Fruit fly (Drosophila melanogaster) whole organism, prepupa: ENCODE measurements around the gene Ugt35A1.
A peak's percentile ranks its signal among the peaks of the same experiment; 100 is the strongest.

Source experiments
- Blimp-1 ChIP-seq: fragments of 200-800 bp; sonication (Bioruptor generic); optimal IDR thresholded peaks from 3 replicates; lab custom pipeline; 2017; ENCODE audit warnings: missing biosample characterization, missing genetic modification characterization, mild to moderate bottlenecking, moderate library complexity, missing genetic modification reagents
- CG10631 ChIP-seq: fragments of 200-800 bp; sonication (Bioruptor generic); optimal IDR thresholded peaks from 2 replicates; lab custom pipeline; 2016; ENCODE audit warnings: missing biosample characterization, missing genetic modification characterization
- CG10669 ChIP-seq: fragments of 200-800 bp; sonication (Bioruptor generic); optimal IDR thresholded peaks from 3 replicates; lab custom pipeline; 2018; ENCODE audit warnings: missing biosample characterization, mild to moderate bottlenecking, missing genetic modification characterization, moderate library complexity
- CG11294 ChIP-seq: fragments of 200-800 bp; sonication (Bioruptor generic); IDR thresholded peaks from 2 replicates; pipeline ENCODE4 v1.3.6; 2022; ENCODE audit warnings: missing biosample characterization, missing genetic modification characterization
- CG11762 ChIP-seq: fragments of 200-800 bp; sonication (Bioruptor generic); optimal IDR thresholded peaks from 3 replicates; lab custom pipeline; 2016; ENCODE audit warnings: missing biosample characterization, missing genetic modification characterization; ENCODE audit not compliant: insufficient read depth
- CG11902 ChIP-seq: fragments of 200-800 bp; sonication (Bioruptor generic); optimal IDR thresholded peaks from 3 replicates; lab custom pipeline; 2016; ENCODE audit warnings: missing biosample characterization, missing genetic modification characterization
- CG15336 ChIP-seq: fragments of 200-800 bp; sonication (Bioruptor generic); IDR thresholded peaks from 2 replicates; pipeline ENCODE4 v1.3.6; 2022; ENCODE audit warnings: missing biosample characterization, missing genetic modification characterization
- CG1621 ChIP-seq: fragments of 200-800 bp; sonication (Bioruptor generic); optimal IDR thresholded peaks from 3 replicates; lab custom pipeline; 2018; ENCODE audit warnings: missing biosample characterization, mild to moderate bottlenecking, missing genetic modification characterization
- CG3032 ChIP-seq: fragments of 200-800 bp; optimal IDR thresholded peaks from 2 replicates; lab custom pipeline; 2019; ENCODE audit warnings: missing biosample characterization, mild to moderate bottlenecking, missing genetic modification characterization, moderate library complexity
- CG31627 ChIP-seq: fragments of 200-800 bp; sonication (Bioruptor generic); optimal IDR thresholded peaks from 3 replicates; lab custom pipeline; 2016; ENCODE audit warnings: missing biosample characterization, missing genetic modification characterization
- CG32006 ChIP-seq: fragments of 200-800 bp; sonication (Bioruptor generic); optimal IDR thresholded peaks from 3 replicates; lab custom pipeline; 2017; ENCODE audit warnings: missing biosample characterization, mild to moderate bottlenecking, missing genetic modification characterization
- CG34406 ChIP-seq: fragments of 200-800 bp; sonication (Bioruptor generic); optimal IDR thresholded peaks from 3 replicates; lab custom pipeline; 2016; ENCODE audit warnings: missing biosample characterization, missing genetic modification characterization
- CG4318 ChIP-seq: fragments of 200-800 bp; sonication (Bioruptor generic); optimal IDR thresholded peaks from 3 replicates; lab custom pipeline; 2017; ENCODE audit warnings: missing biosample characterization, mild to moderate bottlenecking, missing genetic modification characterization
- CG6276 ChIP-seq: fragments of 200-800 bp; sonication (Bioruptor generic); optimal IDR thresholded peaks from 2 replicates; lab custom pipeline; 2017; ENCODE audit warnings: missing biosample characterization, mild to moderate bottlenecking, missing genetic modification characterization
- CG6808 ChIP-seq: fragments of 200-800 bp; sonication (Bioruptor generic); optimal IDR thresholded peaks from 3 replicates; lab custom pipeline; 2017; ENCODE audit warnings: missing biosample characterization, missing genetic modification characterization, mild to moderate bottlenecking, moderate library complexity, missing genetic modification reagents
- CG6854 ChIP-seq: fragments of 200-800 bp; sonication (Bioruptor generic); optimal IDR thresholded peaks from 2 replicates; lab custom pipeline; 2017; ENCODE audit warnings: missing biosample characterization, mild to moderate bottlenecking, missing genetic modification characterization
- CG7368 ChIP-seq: fragments of 200-800 bp; sonication (Bioruptor generic); optimal IDR thresholded peaks from 3 replicates; lab custom pipeline; 2016; ENCODE audit warnings: missing biosample characterization, missing genetic modification characterization
- CG8319 ChIP-seq: fragments of 200-800 bp; sonication (Bioruptor generic); optimal IDR thresholded peaks from 3 replicates; lab custom pipeline; 2016; ENCODE audit warnings: missing biosample characterization, missing genetic modification characterization
- CG8632 ChIP-seq: fragments of 200-800 bp; sonication (Bioruptor generic); optimal IDR thresholded peaks from 3 replicates; lab custom pipeline; 2016; ENCODE audit warnings: missing biosample characterization, missing genetic modification characterization
- Eip75B ChIP-seq: fragments of 200-800 bp; sonication (Bioruptor generic); optimal IDR thresholded peaks from 3 replicates; lab custom pipeline; 2016; ENCODE audit warnings: missing biosample characterization, missing genetic modification characterization
- Eip78C ChIP-seq: fragments of 200-800 bp; sonication (Bioruptor generic); peaks from one replicate; lab custom pipeline; 2016; ENCODE audit warnings: missing biosample characterization, missing genetic modification characterization
- Ets21C ChIP-seq: fragments of 200-800 bp; sonication (Bioruptor generic); optimal IDR thresholded peaks from 3 replicates; lab custom pipeline; 2016; ENCODE audit warnings: missing biosample characterization, missing genetic modification characterization
- Ets96B ChIP-seq: fragments of 200-800 bp; optimal IDR thresholded peaks from 2 replicates; lab custom pipeline; 2019; ENCODE audit warnings: missing biosample characterization, mild to moderate bottlenecking, missing genetic modification characterization, moderate library complexity
- Gug ChIP-seq: fragments of 200-800 bp; sonication (Bioruptor generic); IDR thresholded peaks from 2 replicates; pipeline ENCODE4 v1.3.6; 2022; ENCODE audit warnings: missing biosample characterization, missing genetic modification characterization
- Hr38 ChIP-seq: sonication (Bioruptor generic); optimal IDR thresholded peaks from 2 replicates; lab custom pipeline; 2016; ENCODE audit warnings: missing biosample characterization, missing genetic modification characterization
- Hr39 ChIP-seq: fragments of 200-800 bp; sonication (Bioruptor generic); optimal IDR thresholded peaks from 2 replicates; lab custom pipeline; 2016; ENCODE audit warnings: missing biosample characterization, missing genetic modification characterization
- Lpt ChIP-seq: fragments of 200-800 bp; sonication (Bioruptor generic); optimal IDR thresholded peaks from 3 replicates; lab custom pipeline; 2016; ENCODE audit warnings: missing biosample characterization, missing genetic modification characterization
- Met ChIP-seq: fragments of 200-800 bp; sonication (Bioruptor generic); optimal IDR thresholded peaks from 3 replicates; lab custom pipeline; 2016; ENCODE audit warnings: missing biosample characterization, missing genetic modification characterization
- Sox102F ChIP-seq: fragments of 200-800 bp; sonication (Bioruptor generic); optimal IDR thresholded peaks from 2 replicates; lab custom pipeline; 2016; ENCODE audit warnings: missing biosample characterization, mild to moderate bottlenecking, missing genetic modification characterization
- Sox14 ChIP-seq: fragments of 200-800 bp; sonication (Bioruptor generic); optimal IDR thresholded peaks from 3 replicates; lab custom pipeline; 2016; ENCODE audit warnings: missing biosample characterization, missing genetic modification characterization
- Sox15 ChIP-seq: fragments of 200-800 bp; sonication (Bioruptor generic); optimal IDR thresholded peaks from 3 replicates; lab custom pipeline; 2016; ENCODE audit warnings: missing biosample characterization, missing genetic modification characterization
- acj6 ChIP-seq: fragments of 200-800 bp; sonication (Bioruptor generic); optimal IDR thresholded peaks from 3 replicates; lab custom pipeline; 2016; ENCODE audit warnings: missing biosample characterization, missing genetic modification characterization
- cyc ChIP-seq: fragments of 200-800 bp; sonication (Bioruptor generic); optimal IDR thresholded peaks from 3 replicates; lab custom pipeline; 2016; ENCODE audit warnings: missing biosample characterization, missing genetic modification characterization
- dac ChIP-seq: fragments of 200-800 bp; sonication (Bioruptor generic); optimal IDR thresholded peaks from 2 replicates; lab custom pipeline; 2017; ENCODE audit warnings: missing biosample characterization, mild to moderate bottlenecking, missing genetic modification characterization
- dsx ChIP-seq: fragments of 200-800 bp; optimal IDR thresholded peaks from 3 replicates; lab custom pipeline; 2019; ENCODE audit warnings: missing biosample characterization, mild to moderate bottlenecking, missing genetic modification characterization, moderate library complexity; ENCODE audit not compliant: poor library complexity, severe bottlenecking
- esn ChIP-seq: fragments of 200-800 bp; sonication (Bioruptor generic); optimal IDR thresholded peaks from 2 replicates; lab custom pipeline; 2016; ENCODE audit warnings: missing biosample characterization, mild to moderate bottlenecking, missing genetic modification characterization, moderate library complexity
- fd59A ChIP-seq: fragments of 200-800 bp; sonication (Bioruptor generic); optimal IDR thresholded peaks from 2 replicates; lab custom pipeline; 2017; ENCODE audit warnings: missing biosample characterization, mild to moderate bottlenecking, missing genetic modification characterization, missing genetic modification reagents
- fd85E ChIP-seq: fragments of 200-800 bp; sonication (Bioruptor generic); optimal IDR thresholded peaks from 3 replicates; lab custom pipeline; 2016; ENCODE audit warnings: missing biosample characterization, missing genetic modification characterization
- fkh ChIP-seq: fragments of 200-800 bp; sonication (Bioruptor generic); optimal IDR thresholded peaks from 3 replicates; lab custom pipeline; 2017; ENCODE audit warnings: missing biosample characterization, mild to moderate bottlenecking, missing genetic modification characterization, moderate library complexity
- lz ChIP-seq: fragments of 200-800 bp; sonication (Bioruptor generic); optimal IDR thresholded peaks from 3 replicates; lab custom pipeline; 2016; ENCODE audit warnings: missing biosample characterization, missing genetic modification characterization
- net ChIP-seq: fragments of 200-800 bp; sonication (Bioruptor generic); optimal IDR thresholded peaks from 3 replicates; lab custom pipeline; 2016; ENCODE audit warnings: missing biosample characterization, missing genetic modification characterization
- pdm3 ChIP-seq: fragments of 200-800 bp; sonication (Bioruptor generic); optimal IDR thresholded peaks from 3 replicates; lab custom pipeline; 2016; ENCODE audit warnings: missing biosample characterization, missing genetic modification characterization
- svp ChIP-seq: fragments of 200-800 bp; sonication (Bioruptor generic); peaks from one replicate; lab custom pipeline; 2016; ENCODE audit warnings: missing biosample characterization, missing genetic modification characterization
- topi ChIP-seq: fragments of 200-800 bp; sonication (Bioruptor generic); optimal IDR thresholded peaks from 3 replicates; lab custom pipeline; 2016; ENCODE audit warnings: missing biosample characterization, missing genetic modification characterization
- vri ChIP-seq: fragments of 200-800 bp; sonication (Bioruptor generic); optimal IDR thresholded peaks from 3 replicates; lab custom pipeline; 2016; ENCODE audit warnings: missing biosample characterization, mild to moderate bottlenecking, missing genetic modification characterization

The Ugt35A1 gene

dm6 chr3R:11172460-11173168 lies at the start of gene Ugt35A1:
Gene Ugt35A1 (minus strand): TSS chr3R:11172664.
- TF ChIP-seq fkh (GFP tag; lab: Kevin White, UChicago) (peak; percentile 48), CG3032 (tag; lab: Kevin White, UChicago) (no peak), CG6276 (GFP tag; lab: Kevin White, UChicago) (no peak), CG6808 (no peak), fd85E (GFP tag; lab: Kevin White, UChicago) (no peak), svp (GFP tag; lab: Kevin White, UChicago) (peak; percentile 42), Sox15 (GFP tag; lab: Kevin White, UChicago) (no peak), CG31627 (GFP tag; lab: Kevin White, UChicago) (no peak), Ets96B (tag; lab: Kevin White, UChicago) (no peak), net (GFP tag; lab: Kevin White, UChicago) (no peak), vri (GFP tag; lab: Kevin White, UChicago) (peak; percentile 75), cyc (GFP tag; lab: Kevin White, UChicago) (no peak), CG10631 (GFP tag; lab: Kevin White, UChicago) (no peak), CG1621 (tag; lab: Kevin White, UChicago) (no peak), Blimp-1 (GFP tag; lab: Kevin White, UChicago) (no peak), Hr39 (GFP tag; lab: Kevin White, UChicago) (no peak), CG11902 (no peak), CG32006 (GFP tag; lab: Kevin White, UChicago) (no peak)
- TF ChIP-seq, all 60 proteins: peak for 3

DNA sequence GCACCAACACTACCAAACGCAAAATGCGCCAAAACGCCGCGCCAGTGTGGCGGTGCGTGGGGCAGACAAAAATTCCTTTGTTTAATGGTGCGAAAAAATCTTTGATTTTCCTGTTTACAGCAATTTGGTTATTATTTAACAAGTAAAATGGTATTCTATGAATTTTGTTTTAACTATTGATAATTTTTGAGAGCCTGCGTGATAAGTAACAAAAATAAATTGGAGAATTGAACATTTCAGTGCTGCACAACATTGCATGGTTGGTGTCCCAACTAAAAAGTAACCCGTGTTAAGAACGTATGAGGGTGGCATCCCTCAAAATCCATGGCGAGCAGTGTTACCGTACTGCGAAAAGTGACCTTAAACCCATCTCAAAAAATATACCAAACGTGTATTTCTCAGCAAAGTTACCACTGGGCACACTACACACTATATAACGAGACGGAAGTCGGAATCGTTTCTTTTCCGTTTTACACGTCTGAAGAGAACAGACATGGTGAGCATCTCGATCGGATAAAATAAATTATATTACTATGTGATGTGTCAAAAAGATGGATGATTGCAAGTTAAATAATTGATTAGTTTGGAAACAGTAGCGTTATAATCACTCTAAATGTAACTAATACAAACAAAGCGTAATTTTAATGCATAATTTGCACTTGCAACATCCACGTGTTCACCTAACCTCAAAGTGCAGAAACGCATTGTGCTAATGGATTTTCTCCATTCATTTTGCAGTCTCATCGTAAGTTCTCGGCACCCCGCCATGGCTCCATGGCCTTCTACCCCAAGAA lies 49.2 kb upstream of the Ugt35A1 start, which contains the start of the genes CG6693 and RpL3:
TSS of gene CG6693 (minus strand) at position 203 of the 794 bp plus-strand sequence.
TSS of gene RpL3 (plus strand) at position 458 of the 794 bp plus-strand sequence.
- peak; percentile 73 for TF ChIP-seq Met (GFP tag; lab: Kevin White, UChicago)
- peak; percentile 83 for TF ChIP-seq Eip75B (GFP tag; lab: Kevin White, UChicago)
- TF ChIP-seq dac (GFP tag; lab: Kevin White, UChicago) = no peak
- TF ChIP-seq esn (GFP tag; lab: Kevin White, UChicago) = peak; percentile 81
- TF ChIP-seq CG7368 (GFP tag; lab: Kevin White, UChicago) = peak; percentile 59
- TF ChIP-seq CG10631 (GFP tag; lab: Kevin White, UChicago) = no peak
- peak; percentile 28 for TF ChIP-seq fkh (GFP tag; lab: Kevin White, UChicago)
- peak; percentile 52 for TF ChIP-seq CG34406 (GFP tag; lab: Kevin White, UChicago)
- peak; percentile 54 for TF ChIP-seq lz (GFP tag; lab: Kevin White, UChicago)
- peak; percentile 93 for TF ChIP-seq CG6854 (GFP tag; lab: Kevin White, UChicago)
- TF ChIP-seq CG3032 (tag; lab: Kevin White, UChicago) = peak; percentile 50
- TF ChIP-seq pdm3 (GFP tag; lab: Kevin White, UChicago) = peak; percentile 64
- TF ChIP-seq Ets21C (GFP tag; lab: Kevin White, UChicago) = peak; percentile 28
- peak; percentile 51 for TF ChIP-seq CG11762 (GFP tag; lab: Kevin White, UChicago)
- TF ChIP-seq topi (GFP tag; lab: Kevin White, UChicago) = peak; percentile 78
- peak; percentile 23 for TF ChIP-seq fd59A
- no peak for TF ChIP-seq CG11294 (GFP tag; lab: Robert Waterston, UW)
- TF ChIP-seq Hr38 (GFP tag; lab: Kevin White, UChicago) = no peak
- no peak for TF ChIP-seq acj6 (GFP tag; lab: Kevin White, UChicago)
- peak; percentile 87 for TF ChIP-seq Sox102F (GFP tag; lab: Kevin White, UChicago)
- TF ChIP-seq Gug (GFP tag; lab: Robert Waterston, UW) = no peak
- TF ChIP-seq CG8632 = peak; percentile 40
- TF ChIP-seq vri (GFP tag; lab: Kevin White, UChicago) = peak; percentile 86
- TF ChIP-seq Blimp-1 (GFP tag; lab: Kevin White, UChicago) = peak; percentile 38
- peak; percentile 91 for TF ChIP-seq Eip78C
- TF ChIP-seq CG15336 = peak; percentile 44; the same call in 1 of the 2 replicates
- peak; percentile 59 for TF ChIP-seq Ets96B (tag; lab: Kevin White, UChicago)
- TF ChIP-seq Lpt (GFP tag; lab: Kevin White, UChicago) = peak; percentile 11
- peak; percentile 34 for TF ChIP-seq Hr39 (GFP tag; lab: Kevin White, UChicago)
- no peak for TF ChIP-seq CG4318 (GFP tag; lab: Kevin White, UChicago)
- peak; percentile 77 for TF ChIP-seq net (GFP tag; lab: Kevin White, UChicago)
- no peak for TF ChIP-seq CG6276 (GFP tag; lab: Kevin White, UChicago)
- no peak for TF ChIP-seq CG8319 (GFP tag; lab: Kevin White, UChicago)
- peak; percentile 75 for TF ChIP-seq dsx (GFP tag; lab: Kevin White, UChicago)
- TF ChIP-seq CG32006 (GFP tag; lab: Kevin White, UChicago) = no peak
- TF ChIP-seq Sox14 (GFP tag; lab: Kevin White, UChicago) = peak; percentile 53
- peak; percentile 61 for TF ChIP-seq CG10669 (GFP tag; lab: Kevin White, UChicago)
- peak; percentile 53 for TF ChIP-seq fd85E (GFP tag; lab: Kevin White, UChicago)
- no peak for TF ChIP-seq CG11902
